Worm (Caenorhabditis elegans) whole organism, late embryonic: ENCODE measurements around the gene wago-4.

ENCODE experiments used
- C08G9.2 ChIP-seq: sonication (generic microtip); optimal IDR thresholded peaks from 2 replicates; lab custom pipeline; 2016; ENCODE audit warnings: mild to moderate bottlenecking, missing genetic modification characterization, moderate library complexity, missing compliant biosample characterization
- F13H6.1 ChIP-seq: sonication (generic microtip); optimal IDR thresholded peaks from 2 replicates; lab custom pipeline; 2016; ENCODE audit warnings: missing genetic modification characterization, missing compliant biosample characterization
- T23F11.4 ChIP-seq: fragments of 200-800 bp; sonication (Bioruptor generic); optimal IDR thresholded peaks from 2 replicates; lab custom pipeline; 2018; ENCODE audit warnings: mild to moderate bottlenecking, missing genetic modification characterization, missing compliant biosample characterization
- ahr-1 ChIP-seq: sonication (generic microtip); optimal IDR thresholded peaks from 2 replicates; lab custom pipeline; 2016; ENCODE audit warnings: missing genetic modification characterization, missing compliant biosample characterization
- ceh-14 ChIP-seq: sonication (generic microtip); optimal IDR thresholded peaks from 2 replicates; lab custom pipeline; 2016; ENCODE audit warnings: missing genotype, missing genetic modification characterization, missing compliant biosample characterization
- ceh-18 ChIP-seq: sonication (generic microtip); optimal IDR thresholded peaks from 2 replicates; lab custom pipeline; 2016; ENCODE audit warnings: missing genetic modification characterization, missing compliant biosample characterization
- ceh-2 ChIP-seq: sonication (generic microtip); optimal IDR thresholded peaks from 2 replicates; lab custom pipeline; 2016; ENCODE audit warnings: missing genotype, missing genetic modification characterization, missing compliant biosample characterization
- ceh-30 ChIP-seq: fragments of 150-350 bp; optimal IDR thresholded peaks from 2 replicates; lab custom pipeline; 2014; ENCODE audit warnings: missing biosample characterization, missing genetic modification characterization
- ceh-34 ChIP-seq: sonication (generic microtip); optimal IDR thresholded peaks from 2 replicates; lab custom pipeline; 2016; ENCODE audit warnings: mild to moderate bottlenecking, missing genetic modification characterization, missing compliant biosample characterization
- ceh-45 ChIP-seq: fragments of 200-800 bp; sonication (Bioruptor generic); IDR thresholded peaks from 2 replicates; pipeline ENCODE4 v1.3.6; 2022; ENCODE audit warnings: missing genetic modification reagents, missing genetic modification characterization, missing compliant biosample characterization
- dmd-4 ChIP-seq: sonication (generic microtip); optimal IDR thresholded peaks from 2 replicates; lab custom pipeline; 2016; ENCODE audit warnings: borderline replicate concordance, missing genetic modification characterization, missing compliant biosample characterization
- elt-2 ChIP-seq: sonication (generic microtip); optimal IDR thresholded peaks from 2 replicates; lab custom pipeline; 2016; ENCODE audit warnings: missing genetic modification reagents, missing genetic modification characterization, missing compliant biosample characterization
- fax-1 ChIP-seq: sonication (generic microtip); optimal IDR thresholded peaks from 2 replicates; lab custom pipeline; 2016; ENCODE audit warnings: missing genotype, missing genetic modification characterization, missing compliant biosample characterization
- hlh-13 ChIP-seq: fragments of 200-800 bp; sonication (Bioruptor generic); optimal IDR thresholded peaks from 2 replicates; lab custom pipeline; 2018; ENCODE audit warnings: mild to moderate bottlenecking, missing genetic modification characterization, missing compliant biosample characterization
- hlh-30 ChIP-seq: sonication (generic microtip); optimal IDR thresholded peaks from 2 replicates; lab custom pipeline; 2017; ENCODE audit warnings: antibody characterized with exemption, missing genetic modification characterization, missing compliant biosample characterization; ENCODE audit not compliant: insufficient read depth
- hlh-6 ChIP-seq: sonication (generic microtip); optimal IDR thresholded peaks from 2 replicates; lab custom pipeline; 2016; ENCODE audit warnings: missing genotype, missing genetic modification characterization, missing compliant biosample characterization
- lim-6 ChIP-seq: sonication (generic microtip); optimal IDR thresholded peaks from 2 replicates; lab custom pipeline; 2016; ENCODE audit warnings: missing genetic modification characterization, missing compliant biosample characterization
- lin-11 ChIP-seq: fragments of 200-800 bp; sonication (Bioruptor generic); optimal IDR thresholded peaks from 2 replicates; lab custom pipeline; 2018; ENCODE audit warnings: mild to moderate bottlenecking, missing genetic modification characterization, missing compliant biosample characterization
- madf-2 ChIP-seq: sonication (generic microtip); optimal IDR thresholded peaks from 2 replicates; lab custom pipeline; 2017; ENCODE audit warnings: missing genetic modification characterization, missing compliant biosample characterization
- nfya-1 ChIP-seq: sonication (generic microtip); optimal IDR thresholded peaks from 2 replicates; lab custom pipeline; 2017; ENCODE audit warnings: missing genetic modification characterization, mild to moderate bottlenecking, missing compliant biosample characterization, antibody characterized with exemption, moderate library complexity
- nhr-11 ChIP-seq: fragments of 150-350 bp; optimal IDR thresholded peaks from 2 replicates; lab custom pipeline; 2014; ENCODE audit warnings: missing biosample characterization, missing genetic modification characterization
- odd-2 ChIP-seq: sonication (generic microtip); optimal IDR thresholded peaks from 2 replicates; lab custom pipeline; 2017; ENCODE audit warnings: antibody characterized with exemption, mild to moderate bottlenecking, missing genetic modification characterization, missing compliant biosample characterization
- pag-3 ChIP-seq: sonication (generic microtip); optimal IDR thresholded peaks from 2 replicates; lab custom pipeline; 2016; ENCODE audit warnings: missing compliant biosample characterization, missing genetic modification characterization, borderline replicate concordance
- pat-9 ChIP-seq: fragments of 200-800 bp; sonication (Bioruptor generic); optimal IDR thresholded peaks from 2 replicates; lab custom pipeline; 2018; ENCODE audit warnings: mild to moderate bottlenecking, missing genetic modification characterization, moderate library complexity, missing compliant biosample characterization
- pax-1 ChIP-seq: fragments of 150-350 bp; optimal IDR thresholded peaks from 2 replicates; lab custom pipeline; 2014; ENCODE audit warnings: missing biosample characterization, missing genetic modification characterization
- pha-4 ChIP-seq: fragments of 150-350 bp; optimal IDR thresholded peaks from 2 replicates; lab custom pipeline; 2018; ENCODE audit warnings: missing biosample characterization, missing genetic modification reagents, missing genetic modification characterization
- pros-1 ChIP-seq: fragments of 150-350 bp; optimal IDR thresholded peaks from 2 replicates; lab custom pipeline; 2014; ENCODE audit warnings: missing biosample characterization, missing genetic modification reagents, missing genetic modification characterization
- rnt-1 ChIP-seq: sonication (generic microtip); optimal IDR thresholded peaks from 2 replicates; lab custom pipeline; 2016; ENCODE audit warnings: missing genetic modification characterization, missing compliant biosample characterization
- sdc-2 ChIP-seq: sonication (generic microtip); optimal IDR thresholded peaks from 2 replicates; lab custom pipeline; 2016; ENCODE audit warnings: missing genotype, missing genetic modification characterization, missing compliant biosample characterization
- ttx-3 ChIP-seq: sonication (generic microtip); optimal IDR thresholded peaks from 2 replicates; lab custom pipeline; 2016; ENCODE audit warnings: missing genetic modification reagents, missing genetic modification characterization, missing compliant biosample characterization
- unc-55 ChIP-seq: sonication (generic microtip); optimal IDR thresholded peaks from 2 replicates; lab custom pipeline; 2017; ENCODE audit warnings: missing biosample characterization, missing genetic modification reagents, missing genetic modification characterization
- ztf-16 ChIP-seq: sonication (generic microtip); optimal IDR thresholded peaks from 2 replicates; lab custom pipeline; 2017; ENCODE audit warnings: missing genetic modification characterization, missing compliant biosample characterization

The wago-4 gene

DNA sequence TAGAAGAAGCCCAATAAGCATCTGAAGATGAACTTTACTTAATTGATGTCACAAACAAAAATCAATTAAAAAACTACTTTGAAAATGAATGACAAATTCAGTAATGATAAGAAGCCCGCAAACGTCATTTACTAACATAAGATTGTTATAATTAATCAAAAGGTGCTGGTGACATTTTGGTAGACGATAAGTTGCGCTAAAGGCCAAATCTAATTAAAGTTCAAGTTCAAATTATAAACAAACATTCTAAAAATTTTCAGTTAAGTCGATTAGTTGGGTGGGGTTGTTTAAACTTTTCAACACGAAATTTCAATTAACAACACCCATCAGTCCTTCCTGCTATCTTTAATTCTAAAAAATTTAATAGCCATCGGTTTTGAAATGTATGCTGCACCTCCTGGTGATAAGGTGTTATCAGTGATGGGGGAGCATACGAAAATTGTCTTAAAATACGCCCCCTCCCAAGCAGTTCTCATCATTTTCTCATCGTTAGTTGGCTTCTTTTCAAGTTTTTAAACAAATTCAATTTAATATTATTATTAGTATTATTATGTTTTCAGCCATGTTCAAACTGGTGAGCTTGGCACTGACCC is 24.2 kb upstream of the wago-4 start, which contains the start of the genes clec-62 and clec-63:
clec-62 (minus strand) TSS at position 51 of the 593 bp plus-strand sequence.
clec-63 (plus strand) TSS at position 561 of the 593 bp plus-strand sequence.
- TF ChIP-seq pat-9 (tag; lab: Kevin White, UChicago) (no peak), rnt-1 (tag; lab: Kevin White, UChicago) (no peak), dmd-4 (tag; lab: Kevin White, UChicago) (no peak), ceh-34 (tag; lab: Kevin White, UChicago) (no peak), ahr-1 (no peak), ceh-30 (no peak), T23F11.4 (GFP tag; lab: Kevin White, UChicago) (no peak), elt-2 (no peak), ceh-45 (GFP tag; lab: Robert Waterston, UW) (no peak), pha-4 (tag; lab: Kevin White, UChicago) (no peak), hlh-13 (GFP tag; lab: Kevin White, UChicago) (no peak), hlh-30 (tag; lab: Kevin White, UChicago) (no peak), pax-1 (tag; lab: Kevin White, UChicago) (no peak), fax-1 (no peak), unc-55 (GFP tag; lab: Kevin White, UChicago) (no peak)

- TF ChIP-seq C08G9.2 (no peak), ttx-3 (tag; lab: Kevin White, UChicago) (no peak), F13H6.1 (no peak), dmd-4 (tag; lab: Kevin White, UChicago) (no peak), pax-1 (tag; lab: Kevin White, UChicago) (no peak), lim-6 (no peak), ceh-30 (no peak), T23F11.4 (GFP tag; lab: Kevin White, UChicago) (no peak), sdc-2 (tag; lab: Kevin White, UChicago) (no peak), ceh-34 (tag; lab: Kevin White, UChicago) (no peak), ceh-18 (no peak), ceh-14 (tag; lab: Kevin White, UChicago) (no peak), pros-1 (tag; lab: Kevin White, UChicago) (no peak), pag-3 (no peak), lin-11 (tag; lab: Kevin White, UChicago) (no peak)
Observed at ce11 chrII:12896666-12897065, 22.7 kb upstream of the wago-4 start.

DNA sequence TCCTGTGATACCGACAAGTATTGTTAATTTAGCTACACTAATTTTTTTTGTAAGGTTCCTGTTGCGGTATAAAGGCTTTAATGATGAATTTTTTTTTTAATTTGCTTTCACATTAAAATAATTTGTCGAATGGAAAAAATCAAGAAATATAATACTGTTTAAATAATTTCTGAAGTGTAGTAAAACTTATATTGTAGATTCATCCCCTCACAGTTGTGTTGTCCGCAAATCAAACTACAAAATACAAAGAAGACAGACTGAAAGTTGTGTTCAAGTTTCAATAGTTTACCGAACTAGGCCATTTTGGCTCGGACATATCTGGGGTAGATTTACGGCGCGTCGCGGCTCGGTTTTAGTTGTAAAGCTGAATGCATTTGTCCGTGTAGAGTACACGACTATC is 22.0 kb upstream of the wago-4 start:
- no peak for TF ChIP-seq odd-2 (tag; lab: Kevin White, UChicago)

- TF ChIP-seq pat-9 (tag; lab: Kevin White, UChicago) (no peak), nhr-11 (tag; lab: Kevin White, UChicago) (no peak)
- TF ChIP-seq, all 69 proteins: peak for 0
Observed at ce11 chrII:12897942-12898341, 21.4 kb upstream of the wago-4 start, which contains the start of gene clec-64. Gene clec-64, plus strand, starts transcription at chrII:12898242.

DNA sequence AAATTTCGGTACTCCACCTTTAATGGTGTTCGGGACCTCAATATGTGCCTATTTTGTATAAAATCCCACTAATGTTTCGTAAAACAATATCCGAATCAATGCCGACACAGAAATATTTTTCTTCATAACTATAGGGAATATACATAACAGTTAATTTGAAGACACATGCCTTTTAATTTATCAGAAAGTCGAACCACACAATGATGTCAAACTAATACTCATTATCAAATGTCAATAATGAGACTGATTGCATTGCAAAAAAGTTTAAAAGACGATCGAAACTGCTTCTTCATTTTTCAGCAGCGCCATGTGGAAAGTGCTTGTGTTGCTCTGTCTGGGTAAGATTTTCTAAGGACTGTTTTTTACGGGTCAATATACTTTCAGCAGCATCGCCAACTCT is 18.3 kb upstream of the wago-4 start, which contains the start of gene clec-65:
clec-65 (plus strand) TSS at position 301 of the 400 bp plus-strand sequence.
- TF ChIP-seq ceh-18 (no peak), nfya-1 (no peak), hlh-6 (no peak), ahr-1 (no peak)
- TF ChIP-seq, all 69 proteins: peak for 0

- TF ChIP-seq pha-4 (tag; lab: Kevin White, UChicago) (no peak), nhr-11 (tag; lab: Kevin White, UChicago) (no peak), madf-2 (tag; lab: Kevin White, UChicago) (no peak), ztf-16 (tag; lab: Kevin White, UChicago) (no peak), ceh-2 (tag; lab: Kevin White, UChicago) (no peak)
Observed at ce11 chrII:12904174-12904573, 15.2 kb upstream of the wago-4 start, which contains the start of gene clec-66. Gene clec-66, plus strand, starts transcription at chrII:12904398.
